In genomic region chrIV:5778342-5778741, ce11 we compare ENCODE assay signal across 4 worm cellular contexts.
TF ChIP-seq lines count a peak whose summit lies in the region.

No protein-coding gene starts in this region.

TF ChIP-seq in whole organism, L1 larva, 84 proteins besides CTCF, POLR2A, EP300 and RAD21 (continued from another document and continues in another):
- TF ChIP-seq irx-1 (tag; optimal IDR thresholded peaks at IDR 0.05; lab: Kevin White, UChicago) (no peak), F16B12.6 (tag; optimal IDR thresholded peaks at IDR 0.05; lab: Kevin White, UChicago) (no peak), lin-15B (tag; optimal IDR thresholded peaks at IDR 0.05; lab: Kevin White, UChicago) (no peak), hpl-2 (GFP tag; optimal IDR thresholded peaks at IDR 0.05; lab: Kevin White, UChicago) (no peak), vab-15 (tag; optimal IDR thresholded peaks at IDR 0.05; lab: Kevin White, UChicago) (no peak), lin-13 (GFP tag; optimal IDR thresholded peaks at IDR 0.05; lab: Kevin White, UChicago) (no peak), unc-86 (tag; optimal IDR thresholded peaks at IDR 0.05; lab: Kevin White, UChicago) (no peak), nhr-20 (tag; optimal IDR thresholded peaks at IDR 0.05; lab: Kevin White, UChicago) (peak; percentile 93), mep-1 (tag; optimal IDR thresholded peaks at IDR 0.05; lab: Kevin White, UChicago) (no peak), nhr-84 (tag; optimal IDR thresholded peaks at IDR 0.05; lab: Kevin White, UChicago) (no peak), efl-1 (optimal IDR thresholded peaks at IDR 0.05; lab: Kevin White, UChicago) (no peak), efl-1 (GFP tag; optimal IDR thresholded peaks at IDR 0.05 in 1 of 2; lab: Kevin White, UChicago) (peak in 1 of 2 experiments; percentile 94), sox-4 (tag; optimal IDR thresholded peaks at IDR 0.05; lab: Kevin White, UChicago) (no peak), lin-39 (tag; optimal IDR thresholded peaks at IDR 0.05; lab: Kevin White, UChicago) (no peak), alr-1 (tag; optimal IDR thresholded peaks at IDR 0.05; lab: Kevin White, UChicago; ENCODE audit: borderline replicate concordance) (no peak), pag-3 (tag; optimal IDR thresholded peaks at IDR 0.05; lab: Kevin White, UChicago; ENCODE audit: borderline replicate concordance, insufficient read depth) (no peak), rnt-1 (tag; optimal IDR thresholded peaks at IDR 0.05; lab: Kevin White, UChicago) (no peak), mdl-1 (tag; optimal IDR thresholded peaks at IDR 0.05; lab: Kevin White, UChicago) (peak in 1 of 2 experiments; percentile 66), C16A3.4 (tag; optimal IDR thresholded peaks at IDR 0.05; lab: Kevin White, UChicago) (no peak), egl-27 (tag; optimal IDR thresholded peaks at IDR 0.05; lab: Kevin White, UChicago) (no peak), ceh-88 (GFP tag; IDR thresholded peaks at IDR 0.05; lab: Robert Waterston, UW) (no peak), sptf-1 (tag; optimal IDR thresholded peaks at IDR 0.05; lab: Kevin White, UChicago) (no peak), snpc-4 (tag; optimal IDR thresholded peaks at IDR 0.05; lab: Kevin White, UChicago) (no peak), nhr-47 (tag; optimal IDR thresholded peaks at IDR 0.05; lab: Kevin White, UChicago) (peak; percentile 49), aly-2 (tag; optimal IDR thresholded peaks at IDR 0.05; lab: Kevin White, UChicago) (no peak), unc-62 (GFP tag; optimal IDR thresholded peaks at IDR 0.05; lab: Kevin White, UChicago) (no peak), nhr-12 (tag; optimal IDR thresholded peaks at IDR 0.05; lab: Kevin White, UChicago) (no peak), ztf-4 (tag; optimal IDR thresholded peaks at IDR 0.05; lab: Kevin White, UChicago) (no peak), ceh-63 (GFP tag; optimal IDR thresholded peaks at IDR 0.05; lab: Kevin White, UChicago) (no peak), snu-23 (GFP tag; optimal IDR thresholded peaks at IDR 0.05; lab: Kevin White, UChicago) (peak; percentile 62), hlh-17 (GFP tag; optimal IDR thresholded peaks at IDR 0.05; lab: Kevin White, UChicago; ENCODE audit: borderline replicate concordance) (no peak), nhr-28 (tag; optimal IDR thresholded peaks at IDR 0.05; lab: Kevin White, UChicago) (no peak), nhr-90 (tag; optimal IDR thresholded peaks at IDR 0.05; lab: Kevin White, UChicago; ENCODE audit: poor library complexity) (peak; percentile 82)

TF ChIP-seq in whole organism, L3 larva, 47 proteins besides CTCF, POLR2A, EP300 and RAD21 (continued from another document):
- TF ChIP-seq nhr-28 (tag; optimal IDR thresholded peaks at IDR 0.05; lab: Kevin White, UChicago) (no peak), lsy-12 (tag; optimal IDR thresholded peaks at IDR 0.05; lab: Kevin White, UChicago) (peak; percentile 30), nhr-237 (tag; optimal IDR thresholded peaks at IDR 0.05; lab: Kevin White, UChicago) (no peak), unc-39 (tag; optimal IDR thresholded peaks at IDR 0.05; lab: Kevin White, UChicago) (no peak), nhr-23 (tag; optimal IDR thresholded peaks at IDR 0.05; lab: Kevin White, UChicago) (peak; percentile 62), egl-27 (tag; optimal IDR thresholded peaks at IDR 0.05; lab: Kevin White, UChicago) (peak; percentile 38), nhr-43 (tag; optimal IDR thresholded peaks at IDR 0.05; lab: Kevin White, UChicago; ENCODE audit: poor library complexity, severe bottlenecking) (peak; percentile 86), nhr-12 (tag; optimal IDR thresholded peaks at IDR 0.05; lab: Kevin White, UChicago) (no peak)

TF ChIP-seq in whole organism, L4 larva, 104 proteins besides CTCF, POLR2A, EP300 and RAD21 (continued from another document):
- TF ChIP-seq hlh-30 (tag; optimal IDR thresholded peaks at IDR 0.05; lab: Kevin White, UChicago; ENCODE audit: insufficient read depth) (peak; percentile 84), daf-16 (GFP tag; optimal IDR thresholded peaks at IDR 0.05; lab: Kevin White, UChicago) (no peak), daf-16 (tag; optimal IDR thresholded peaks at IDR 0.05; lab: Kevin White, UChicago) (peak; percentile 47), nhr-77 (tag; optimal IDR thresholded peaks at IDR 0.05; lab: Kevin White, UChicago) (peak; percentile 38), nhr-48 (tag; optimal IDR thresholded peaks at IDR 0.05; lab: Kevin White, UChicago) (peak; percentile 81)

TF ChIP-seq in whole organism, young adult, 124 proteins besides CTCF, POLR2A, EP300 and RAD21 (continued from another document):
- TF ChIP-seq hmg-20 (GFP tag; IDR thresholded peaks at IDR 0.05; lab: Robert Waterston, UW): no peak
- TF ChIP-seq madf-3 (GFP tag; IDR thresholded peaks at IDR 0.05; lab: Robert Waterston, UW): no peak
- no peak for TF ChIP-seq F37B4.10 (GFP tag; IDR thresholded peaks at IDR 0.05; lab: Robert Waterston, UW)
- TF ChIP-seq fkh-3 (tag; optimal IDR thresholded peaks at IDR 0.05; lab: Kevin White, UChicago): no peak
- peak; percentile 61 for TF ChIP-seq ztf-26 (tag; optimal IDR thresholded peaks at IDR 0.05; lab: Kevin White, UChicago)
- TF ChIP-seq B0019.2 (GFP tag; conservative IDR thresholded peaks at IDR 0.05; lab: Robert Waterston, UW): no peak
- TF ChIP-seq F23B12.7 (tag; optimal IDR thresholded peaks at IDR 0.05; lab: Kevin White, UChicago; ENCODE audit: insufficient read depth): no peak
- no peak for TF ChIP-seq ets-4 (GFP tag; optimal IDR thresholded peaks at IDR 0.05; lab: Kevin White, UChicago)
- no peak for TF ChIP-seq hlh-12 (tag; optimal IDR thresholded peaks at IDR 0.05; lab: Kevin White, UChicago)
- no peak for TF ChIP-seq tlf-1 (GFP tag; optimal IDR thresholded peaks at IDR 0.05; lab: Kevin White, UChicago)
- TF ChIP-seq ccch-3 (GFP tag; optimal IDR thresholded peaks at IDR 0.05; lab: Kevin White, UChicago): no peak
- TF ChIP-seq let-526 (GFP tag; IDR thresholded peaks at IDR 0.05; lab: Robert Waterston, UW): no peak
- TF ChIP-seq ZK185.1 (tag; optimal IDR thresholded peaks at IDR 0.05; lab: Kevin White, UChicago; ENCODE audit: poor library complexity, severe bottlenecking): no peak
- no peak for TF ChIP-seq nhr-90 (tag; optimal IDR thresholded peaks at IDR 0.05; lab: Kevin White, UChicago)
- TF ChIP-seq attf-3 (GFP tag; conservative IDR thresholded peaks at IDR 0.05; lab: Robert Waterston, UW): no peak
- no peak for TF ChIP-seq nhr-27 (tag; optimal IDR thresholded peaks at IDR 0.05; lab: Kevin White, UChicago)
- peak; percentile 42 for TF ChIP-seq nhr-80 (tag; optimal IDR thresholded peaks at IDR 0.05; lab: Kevin White, UChicago)
- peak; percentile 6 for TF ChIP-seq tbp1 (GFP tag; optimal IDR thresholded peaks at IDR 0.05; lab: Kevin White, UChicago)
- no peak for TF ChIP-seq die-1 (tag; optimal IDR thresholded peaks at IDR 0.05; lab: Kevin White, UChicago)
- no peak for TF ChIP-seq let-607 (tag; optimal IDR thresholded peaks at IDR 0.05; lab: Kevin White, UChicago)
- peak; percentile 66 for TF ChIP-seq lin-40 (tag; optimal IDR thresholded peaks at IDR 0.05; lab: Kevin White, UChicago)
- peak; percentile 14 for TF ChIP-seq atf-7 (tag; optimal IDR thresholded peaks at IDR 0.05; lab: Kevin White, UChicago)
- no peak for TF ChIP-seq egrh-3 (GFP tag; IDR thresholded peaks at IDR 0.05; lab: Robert Waterston, UW)
- no peak for TF ChIP-seq hsf-1 (GFP tag; IDR thresholded peaks at IDR 0.05; lab: Robert Waterston, UW)
- no peak for TF ChIP-seq sptf-2 (GFP tag; optimal IDR thresholded peaks at IDR 0.05; lab: Kevin White, UChicago)
- TF ChIP-seq nfyb-1 (GFP tag; IDR thresholded peaks at IDR 0.05; lab: Robert Waterston, UW): peak; percentile 50; the same call in 1 of the 2 replicates
